Worm (Caenorhabditis elegans) whole organism, L2 larva: ENCODE results near the gene ZK262.2.

Source experiments
- C34F6.9 ChIP-seq: fragments of 150-350 bp; optimal IDR thresholded peaks from 2 replicates; lab custom pipeline; 2014; ENCODE audit warnings: missing biosample characterization, missing genetic modification characterization
- F13H6.1 ChIP-seq: sonication (generic microtip); optimal IDR thresholded peaks from 2 replicates; lab custom pipeline; 2016; ENCODE audit warnings: missing genetic modification characterization, missing compliant biosample characterization
- Y55F3AM.14 ChIP-seq: fragments of 200-800 bp; sonication (Bioruptor generic); optimal IDR thresholded peaks from 2 replicates; lab custom pipeline; 2018; ENCODE audit warnings: mild to moderate bottlenecking, missing genetic modification characterization, missing compliant biosample characterization
- alr-1 ChIP-seq: fragments of 150-350 bp; optimal IDR thresholded peaks from 2 replicates; lab custom pipeline; 2014; ENCODE audit warnings: missing biosample characterization, missing genetic modification characterization
- aly-2 ChIP-seq: fragments of 150-350 bp; optimal IDR thresholded peaks from 2 replicates; lab custom pipeline; 2014; ENCODE audit warnings: missing biosample characterization, missing genetic modification characterization
- ama-1 ChIP-seq: fragments of 150-350 bp; optimal IDR thresholded peaks from 2 replicates; lab custom pipeline; 2018; ENCODE audit warnings: inconsistent platforms
- blmp-1 ChIP-seq: sonication (generic microtip); optimal IDR thresholded peaks from 2 replicates; lab custom pipeline; 2017; ENCODE audit warnings: missing genetic modification characterization, mild to moderate bottlenecking, missing compliant biosample characterization, antibody characterized with exemption, moderate library complexity; ENCODE audit not compliant: insufficient read depth
- crh-2 ChIP-seq: sonication (generic microtip); optimal IDR thresholded peaks from 2 replicates; lab custom pipeline; 2017; ENCODE audit warnings: missing biosample characterization, missing genetic modification characterization
- elt-1 ChIP-seq: fragments of 150-350 bp; optimal IDR thresholded peaks from 2 replicates; lab custom pipeline; 2014; ENCODE audit warnings: missing biosample characterization, missing genetic modification characterization
- elt-3 ChIP-seq: sonication (generic microtip); optimal IDR thresholded peaks from 2 replicates; lab custom pipeline; 2017; ENCODE audit warnings: missing biosample characterization, missing genetic modification characterization
- fos-1 ChIP-seq: fragments of 150-350 bp; optimal IDR thresholded peaks from 2 replicates; lab custom pipeline; 2014; ENCODE audit warnings: missing biosample characterization, missing genetic modification characterization
- lin-11 ChIP-seq: fragments of 150-350 bp; sonication (generic microtip); optimal IDR thresholded peaks from 2 replicates; lab custom pipeline; 2014; ENCODE audit warnings: missing biosample characterization, missing genetic modification characterization, inconsistent platforms, mixed read lengths
- lin-13 ChIP-seq: fragments of 150-350 bp; optimal IDR thresholded peaks from 2 replicates; lab custom pipeline; 2014; ENCODE audit warnings: missing biosample characterization, missing genetic modification reagents, missing genetic modification characterization
- lin-39 ChIP-seq: fragments of 150-350 bp; optimal IDR thresholded peaks from 2 replicates; lab custom pipeline; 2014; ENCODE audit warnings: missing biosample characterization, missing genetic modification reagents, missing genetic modification characterization
- mbf-1 ChIP-seq: sonication (generic microtip); optimal IDR thresholded peaks from 2 replicates; lab custom pipeline; 2017; ENCODE audit warnings: missing biosample characterization, missing genetic modification characterization
- nhr-10 ChIP-seq: sonication (generic microtip); optimal IDR thresholded peaks from 2 replicates; lab custom pipeline; 2017; ENCODE audit warnings: missing biosample characterization, missing genetic modification characterization
- nhr-11 ChIP-seq: fragments of 150-350 bp; optimal IDR thresholded peaks from 2 replicates; lab custom pipeline; 2014; ENCODE audit warnings: missing biosample characterization, missing genetic modification characterization
- nhr-12 ChIP-seq: fragments of 150-350 bp; optimal IDR thresholded peaks from 2 replicates; lab custom pipeline; 2014; ENCODE audit warnings: missing biosample characterization, missing genetic modification characterization
- nhr-129 ChIP-seq: fragments of 150-350 bp; optimal IDR thresholded peaks from 2 replicates; lab custom pipeline; 2014; ENCODE audit warnings: missing biosample characterization, missing genetic modification characterization
- nhr-23 ChIP-seq: fragments of 150-350 bp; optimal IDR thresholded peaks from 2 replicates; lab custom pipeline; 2014; ENCODE audit warnings: missing biosample characterization, missing genetic modification reagents, missing genetic modification characterization
- nhr-25 ChIP-seq: fragments of 150-350 bp; sonication (generic microtip); optimal IDR thresholded peaks from 3 replicates; lab custom pipeline; 2014; ENCODE audit warnings: missing biosample characterization, missing genetic modification characterization
- nhr-6 ChIP-seq: fragments of 150-350 bp; optimal IDR thresholded peaks from 2 replicates; lab custom pipeline; 2014; ENCODE audit warnings: missing biosample characterization, missing genetic modification characterization
- sem-4 ChIP-seq: fragments of 150-350 bp; optimal IDR thresholded peaks from 2 replicates; lab custom pipeline; 2014; ENCODE audit warnings: missing biosample characterization, missing genetic modification reagents, missing genetic modification characterization
- sma-3 ChIP-seq: sonication (generic microtip); optimal IDR thresholded peaks from 2 replicates; lab custom pipeline; 2016; ENCODE audit warnings: missing genetic modification reagents, missing genetic modification characterization, missing compliant biosample characterization
- sma-9 ChIP-seq, 2 experiments: fragments of 150-350 bp in 1 of 2; sonication (generic microtip) in 1 of 2; optimal IDR thresholded peaks; 2 replicates each; lab custom pipeline; 2014 to 2016; ENCODE audit warnings: missing genetic modification characterization in 2 of 2, mild to moderate bottlenecking in 1 of 2, missing biosample characterization in 1 of 2, missing compliant biosample characterization in 1 of 2, missing genetic modification reagents in 1 of 2, moderate library complexity in 1 of 2
- snpc-4 ChIP-seq: fragments of 150-350 bp; optimal IDR thresholded peaks from 2 replicates; lab custom pipeline; 2014; ENCODE audit warnings: missing biosample characterization, missing genetic modification characterization
- unc-39 ChIP-seq: fragments of 150-350 bp; optimal IDR thresholded peaks from 2 replicates; lab custom pipeline; 2014; ENCODE audit warnings: missing biosample characterization, missing genetic modification characterization
- unc-55 ChIP-seq: fragments of 150-350 bp; sonication (generic microtip); optimal IDR thresholded peaks from 3 replicates; lab custom pipeline; 2014; ENCODE audit warnings: missing biosample characterization, missing genetic modification reagents, missing genetic modification characterization
- zag-1 ChIP-seq: fragments of 150-350 bp; optimal IDR thresholded peaks from 2 replicates; lab custom pipeline; 2014; ENCODE audit warnings: missing biosample characterization, missing genetic modification characterization
- ztf-1 ChIP-seq: fragments of 200-800 bp; sonication (Bioruptor generic); conservative IDR thresholded peaks from 2 replicates; pipeline ENCODE4 v1.3.6; 2022; ENCODE audit warnings: missing genetic modification characterization, missing compliant biosample characterization
- ztf-11 ChIP-seq: sonication (generic microtip); optimal IDR thresholded peaks from 2 replicates; lab custom pipeline; 2017; ENCODE audit warnings: missing biosample characterization, missing genetic modification characterization
- ztf-4 ChIP-seq: fragments of 150-350 bp; optimal IDR thresholded peaks from 2 replicates; lab custom pipeline; 2014; ENCODE audit warnings: missing biosample characterization, missing genetic modification characterization

ZK262.2 gene

DNA sequence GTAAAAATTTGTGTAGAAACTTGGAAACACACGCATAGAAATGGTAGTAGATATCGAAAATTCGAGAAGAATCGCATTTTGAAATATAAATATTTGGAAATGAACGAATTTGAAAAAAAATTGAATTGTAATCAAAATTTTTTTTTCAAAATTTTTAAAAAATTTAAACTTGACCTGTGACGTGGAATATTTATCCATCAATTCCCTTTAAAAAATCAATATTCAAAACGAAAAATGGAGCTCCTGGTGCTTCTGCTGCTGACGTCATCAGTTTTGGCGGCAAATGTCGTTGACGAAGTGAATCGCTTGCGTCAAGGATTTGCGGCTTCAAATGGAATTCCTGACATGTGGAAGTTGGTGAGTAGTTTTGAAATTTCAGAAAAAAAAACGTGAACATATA lies 23.7 kb downstream of the ZK262.2 start, which contains the start of the genes Y51A2B.4 and Y51A2B.5:
Gene Y51A2B.4 (minus strand): TSS at position 101 of the 400 bp plus-strand sequence.
Gene Y51A2B.5 (plus strand): TSS at position 232 of the 400 bp plus-strand sequence.
- no peak for TF ChIP-seq F13H6.1 (tag; lab: Kevin White, UChicago)

DNA sequence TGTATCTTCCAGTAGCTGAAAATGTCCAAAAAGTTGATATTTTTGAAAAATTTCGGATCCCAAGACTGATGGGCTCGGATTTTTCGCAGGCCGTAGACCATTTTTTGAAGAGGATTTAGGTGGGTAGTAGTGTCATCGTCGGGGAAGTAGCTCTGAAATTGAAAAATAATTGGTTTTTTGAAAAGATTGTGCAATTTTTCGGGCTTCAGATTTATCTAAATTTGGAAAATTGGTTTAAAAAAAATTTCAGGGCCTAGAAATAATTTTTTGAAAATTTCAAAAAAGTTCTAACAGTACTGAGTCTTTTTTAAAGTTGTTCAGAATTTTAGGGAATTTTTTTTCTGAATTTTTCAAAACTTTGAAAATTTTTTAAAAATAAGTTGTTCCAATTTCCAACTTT lies 30.2 kb downstream of the ZK262.2 start, which contains the start of gene nhr-288:
Gene nhr-288 (minus strand): TSS at position 101 of the 400 bp plus-strand sequence.
- TF ChIP-seq nhr-11 (tag; lab: Kevin White, UChicago) (no peak), nhr-23 (tag; lab: Kevin White, UChicago) (no peak), alr-1 (tag; lab: Kevin White, UChicago) (no peak), mbf-1 (tag; lab: Kevin White, UChicago) (no peak), nhr-12 (tag; lab: Kevin White, UChicago) (no peak), ztf-1 (no peak), ama-1 (lab: Kevin White, UChicago) (no peak), ztf-11 (tag; lab: Kevin White, UChicago) (no peak), lin-39 (tag; lab: Kevin White, UChicago) (no peak), F13H6.1 (tag; lab: Kevin White, UChicago) (no peak), ztf-4 (tag; lab: Kevin White, UChicago) (no peak), elt-1 (tag; lab: Kevin White, UChicago) (no peak), C34F6.9 (no peak), sma-3 (no peak), elt-3 (tag; lab: Kevin White, UChicago) (no peak), nhr-6 (tag; lab: Kevin White, UChicago) (no peak), nhr-129 (no peak)

DNA sequence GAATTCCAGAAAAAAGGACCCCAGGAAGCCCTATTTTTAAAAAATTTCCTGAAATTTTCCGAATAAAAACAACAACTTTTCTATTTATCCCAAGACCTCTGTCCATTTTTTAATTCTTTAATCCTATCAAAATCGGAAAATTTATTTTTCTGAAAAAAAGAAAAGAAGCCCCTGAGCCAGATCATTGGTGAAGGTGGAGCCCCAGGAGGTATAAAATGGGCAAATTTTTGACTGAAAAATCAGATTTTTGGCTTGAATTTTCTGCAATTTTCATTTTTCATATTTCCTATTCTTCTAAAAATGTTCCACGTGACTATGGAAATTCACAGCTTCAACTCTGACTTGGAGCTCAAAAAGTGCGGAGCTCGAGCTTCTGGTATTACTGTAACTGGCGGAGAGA lies 34.0 kb downstream of the ZK262.2 start, which contains the start of gene Y51A2B.8:
Gene Y51A2B.8 (plus strand): TSS at position 301 of the 400 bp plus-strand sequence.
- TF ChIP-seq sma-3: no peak
- TF ChIP-seq sma-9 (GFP tag; optimal IDR thresholded peaks at IDR 0.05; lab: Kevin White, UChicago): no peak
- no peak for TF ChIP-seq sma-9 (tag; optimal IDR thresholded peaks at IDR 0.05; lab: Kevin White, UChicago)
- TF ChIP-seq nhr-129: no peak
- no peak for TF ChIP-seq aly-2 (tag; lab: Kevin White, UChicago)

DNA sequence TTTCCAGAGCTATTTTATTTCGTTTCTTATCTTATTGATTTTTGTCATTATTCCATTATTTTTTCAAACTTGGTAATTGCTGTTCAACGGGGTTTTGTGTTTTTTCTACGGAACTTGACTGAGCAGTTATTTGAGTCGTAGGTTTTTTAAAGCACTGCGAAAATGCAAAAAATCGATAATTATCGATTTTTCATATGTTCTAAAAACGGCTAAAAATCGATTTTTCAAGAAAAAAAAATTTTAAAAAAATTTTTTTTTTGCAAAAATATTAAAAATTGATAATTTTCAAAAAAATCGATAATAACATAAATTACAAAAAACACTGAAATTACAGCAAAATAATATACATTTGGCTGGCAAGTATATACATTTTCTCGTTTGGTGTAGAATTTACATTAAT lies 37.2 kb downstream of the ZK262.2 start:
- TF ChIP-seq ztf-4 (tag; lab: Kevin White, UChicago) (no peak), sem-4 (tag; lab: Kevin White, UChicago) (no peak), blmp-1 (tag; lab: Kevin White, UChicago) (no peak), snpc-4 (tag; lab: Kevin White, UChicago) (no peak), ztf-1 (no peak), alr-1 (tag; lab: Kevin White, UChicago) (no peak), nhr-25 (no peak), lin-13 (no peak), ztf-11 (tag; lab: Kevin White, UChicago) (no peak), nhr-6 (tag; lab: Kevin White, UChicago) (no peak), zag-1 (tag; lab: Kevin White, UChicago) (no peak), mbf-1 (tag; lab: Kevin White, UChicago) (no peak), lin-11 (tag; lab: Kevin White, UChicago) (no peak), F13H6.1 (tag; lab: Kevin White, UChicago) (no peak)

DNA sequence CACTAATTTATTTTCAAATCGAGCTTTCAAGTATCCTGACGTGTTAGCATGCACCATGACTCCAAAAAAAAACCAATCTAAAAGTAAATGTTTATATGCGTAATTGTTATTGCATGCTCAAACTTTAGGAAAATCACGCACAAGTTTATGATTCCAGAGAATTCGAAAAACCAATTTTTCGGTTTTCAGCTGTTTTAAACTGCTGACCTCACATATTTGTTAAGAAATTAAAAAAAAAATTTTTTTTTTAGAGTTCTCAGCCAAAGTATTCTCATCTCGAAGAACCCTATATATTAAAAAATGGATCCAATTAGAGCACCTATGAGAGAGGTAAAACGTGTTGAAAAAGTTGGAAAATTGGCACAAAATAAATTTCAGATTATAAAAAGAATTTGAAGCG lies 38.6 kb downstream of the ZK262.2 start, which contains the start of gene Y51A2B.2:
Gene Y51A2B.2 (plus strand): TSS at position 301 of the 400 bp plus-strand sequence.
- no peak for TF ChIP-seq aly-2 (tag; lab: Kevin White, UChicago)
- no peak for TF ChIP-seq nhr-10 (tag; lab: Kevin White, UChicago)
- no peak for TF ChIP-seq nhr-25
- TF ChIP-seq unc-39 (tag; lab: Kevin White, UChicago): no peak

DNA sequence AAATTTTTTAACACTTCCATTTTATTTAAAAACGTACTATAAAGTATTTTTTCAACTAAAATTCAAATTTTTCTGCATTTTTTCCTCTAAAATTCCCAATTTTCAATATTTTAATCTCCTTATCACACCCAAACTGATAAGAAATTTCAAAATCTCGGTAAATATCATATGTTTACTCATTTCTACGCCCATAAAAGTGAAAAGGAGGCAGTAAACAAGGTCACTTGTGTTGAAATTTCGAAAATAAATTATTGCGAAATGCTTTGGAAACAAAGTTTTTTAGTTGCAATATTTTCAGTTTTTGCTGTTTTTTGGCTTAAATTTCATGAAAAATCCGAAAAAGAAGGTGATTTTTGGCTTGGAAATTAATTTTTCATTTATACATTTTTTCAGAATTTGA lies 41.2 kb downstream of the ZK262.2 start, which contains the start of gene C08E8.4:
Gene C08E8.4 (plus strand): TSS at position 268 of the 400 bp plus-strand sequence.
- TF ChIP-seq alr-1 (tag; lab: Kevin White, UChicago) (no peak), Y55F3AM.14 (GFP tag; lab: Kevin White, UChicago) (no peak), fos-1 (tag; lab: Kevin White, UChicago) (peak; percentile 51), unc-55 (no peak), nhr-25 (no peak), crh-2 (tag; lab: Kevin White, UChicago) (peak; percentile 8)
